Worm (Caenorhabditis elegans) whole organism, young adult: ENCODE measurements around the gene Y39A1A.10.

Experiments
- B0336.3 ChIP-seq: fragments of 200-800 bp; sonication (Bioruptor generic); IDR thresholded peaks from 2 replicates; pipeline ENCODE4 v1.3.6; 2022; ENCODE audit warnings: missing genetic modification characterization, missing compliant biosample characterization
- D2030.7 ChIP-seq: fragments of 200-800 bp; sonication (Bioruptor generic); IDR thresholded peaks from 2 replicates; pipeline ENCODE4 v1.3.6; 2022; ENCODE audit warnings: missing genetic modification reagents, missing genetic modification characterization, missing compliant biosample characterization
- F23B12.7 ChIP-seq: sonication (generic microtip); optimal IDR thresholded peaks from 2 replicates; lab custom pipeline; 2017; ENCODE audit warnings: missing genetic modification characterization, mild to moderate bottlenecking, missing compliant biosample characterization, antibody characterized with exemption, moderate library complexity; ENCODE audit not compliant: insufficient read depth
- F33H1.4 ChIP-seq: fragments of 200-800 bp; sonication (Bioruptor generic); IDR thresholded peaks from 2 replicates; pipeline ENCODE4 v1.3.6; 2022; ENCODE audit warnings: missing genetic modification reagents, missing genetic modification characterization, missing compliant biosample characterization
- F57A8.1 ChIP-seq: fragments of 200-800 bp; sonication (Bioruptor generic); optimal IDR thresholded peaks from 2 replicates; lab custom pipeline; 2018; ENCODE audit warnings: mild to moderate bottlenecking, missing genetic modification characterization, moderate library complexity, missing compliant biosample characterization
- F57C9.4 ChIP-seq: sonication (generic microtip); optimal IDR thresholded peaks from 2 replicates; lab custom pipeline; 2017; ENCODE audit warnings: mild to moderate bottlenecking, missing genetic modification characterization, missing compliant biosample characterization
- K12H6.12 ChIP-seq: fragments of 200-800 bp; sonication (Bioruptor generic); optimal IDR thresholded peaks from 2 replicates; lab custom pipeline; 2018; ENCODE audit warnings: mild to moderate bottlenecking, missing genetic modification characterization, missing compliant biosample characterization
- T26A5.8 ChIP-seq: sonication (generic microtip); optimal IDR thresholded peaks from 2 replicates; lab custom pipeline; 2016; ENCODE audit warnings: missing genetic modification characterization, missing compliant biosample characterization
- Y79H2A.3 ChIP-seq: fragments of 200-800 bp; sonication (Bioruptor generic); conservative IDR thresholded peaks from 2 replicates; pipeline ENCODE4 v1.3.6; 2022; ENCODE audit warnings: missing genetic modification reagents, missing genetic modification characterization, missing compliant biosample characterization
- attf-5 ChIP-seq: fragments of 200-800 bp; sonication (Bioruptor generic); optimal IDR thresholded peaks from 2 replicates; lab custom pipeline; 2018; ENCODE audit warnings: mild to moderate bottlenecking, missing genetic modification characterization, missing compliant biosample characterization
- bed-1 ChIP-seq: fragments of 200-800 bp; sonication (Bioruptor generic); IDR thresholded peaks from 2 replicates; pipeline ENCODE4 v1.3.6; 2022; ENCODE audit warnings: missing genetic modification reagents, missing genetic modification characterization, missing compliant biosample characterization
- cebp-1 ChIP-seq, 2 experiments: fragments of 200-800 bp in 1 of 2; sonication (Bioruptor generic) in 1 of 2; sonication (generic microtip) in 1 of 2; IDR thresholded peaks in 1 of 2; optimal IDR thresholded peaks in 1 of 2; 2 replicates each; pipeline versions ENCODE4 v1.3.6 to Lab custom; 2017 to 2022; ENCODE audit warnings: missing compliant biosample characterization in 2 of 2, missing genetic modification characterization in 2 of 2, mild to moderate bottlenecking in 1 of 2, missing genetic modification reagents in 1 of 2, moderate library complexity in 1 of 2
- ceh-100 ChIP-seq: fragments of 200-800 bp; sonication (Bioruptor generic); IDR thresholded peaks from 2 replicates; pipeline ENCODE4 v1.3.6; 2022; ENCODE audit warnings: missing genetic modification reagents, missing genetic modification characterization, missing compliant biosample characterization
- ceh-27 ChIP-seq: fragments of 200-800 bp; sonication (Bioruptor generic); optimal IDR thresholded peaks from 2 replicates; lab custom pipeline; 2018; ENCODE audit warnings: mild to moderate bottlenecking, missing genetic modification characterization, moderate library complexity, missing compliant biosample characterization
- die-1 ChIP-seq: sonication (generic microtip); optimal IDR thresholded peaks from 2 replicates; lab custom pipeline; 2016; ENCODE audit warnings: missing genotype, mild to moderate bottlenecking, missing genetic modification characterization, missing compliant biosample characterization
- egl-44 ChIP-seq: fragments of 200-800 bp; sonication (Bioruptor generic); IDR thresholded peaks from 2 replicates; pipeline ENCODE4 v1.3.6; 2022; ENCODE audit warnings: missing genetic modification reagents, missing genetic modification characterization, missing compliant biosample characterization
- hlh-12 ChIP-seq: sonication (generic microtip); optimal IDR thresholded peaks from 2 replicates; lab custom pipeline; 2016; ENCODE audit warnings: missing genetic modification characterization, missing compliant biosample characterization
- hmg-1.2 ChIP-seq: fragments of 200-800 bp; sonication (Bioruptor generic); IDR thresholded peaks from 2 replicates; pipeline ENCODE4 v1.3.6; 2022; ENCODE audit warnings: missing genetic modification reagents, missing genetic modification characterization, missing compliant biosample characterization
- hrde-1 ChIP-seq: sonication (generic microtip); optimal IDR thresholded peaks from 2 replicates; lab custom pipeline; 2016; ENCODE audit warnings: missing genetic modification characterization, mild to moderate bottlenecking, missing compliant biosample characterization, moderate library complexity, missing genotype, missing genetic modification reagents, borderline replicate concordance
- lin-40 ChIP-seq: sonication (generic microtip); optimal IDR thresholded peaks from 2 replicates; lab custom pipeline; 2016; ENCODE audit warnings: missing genetic modification characterization, mild to moderate bottlenecking, missing compliant biosample characterization, missing genotype, missing genetic modification reagents
- lin-54 ChIP-seq: fragments of 200-800 bp; sonication (Bioruptor generic); optimal IDR thresholded peaks from 2 replicates; lab custom pipeline; 2018; ENCODE audit warnings: mild to moderate bottlenecking, missing genetic modification characterization, missing compliant biosample characterization
- lsl-1 ChIP-seq: fragments of 200-800 bp; sonication (Bioruptor generic); optimal IDR thresholded peaks from 2 replicates; lab custom pipeline; 2018; ENCODE audit warnings: mild to moderate bottlenecking, missing genetic modification characterization, moderate library complexity, missing compliant biosample characterization
- mcd-1 ChIP-seq: fragments of 200-800 bp; sonication (Bioruptor generic); IDR thresholded peaks from 2 replicates; pipeline ENCODE4 v1.3.6; 2022; ENCODE audit warnings: missing genetic modification reagents, missing genetic modification characterization, missing compliant biosample characterization
- nhr-80 ChIP-seq: sonication (generic microtip); optimal IDR thresholded peaks from 2 replicates; lab custom pipeline; 2016; ENCODE audit warnings: missing genetic modification characterization, missing compliant biosample characterization
- pbrm-1 ChIP-seq: fragments of 200-800 bp; sonication (Bioruptor generic); IDR thresholded peaks from 2 replicates; pipeline ENCODE4 v1.3.6; 2022; ENCODE audit warnings: missing genetic modification reagents, missing genetic modification characterization, missing compliant biosample characterization
- pha-4 ChIP-seq: fragments of 150-350 bp; sonication (generic microtip); optimal IDR thresholded peaks from 2 replicates; lab custom pipeline; 2014; ENCODE audit warnings: missing biosample characterization, missing genetic modification reagents, missing genetic modification characterization
- rcor-1 ChIP-seq: fragments of 200-800 bp; sonication (Bioruptor generic); IDR thresholded peaks from 2 replicates; pipeline ENCODE4 v1.3.6; 2022; ENCODE audit warnings: missing genetic modification reagents, missing genetic modification characterization, missing compliant biosample characterization
- snpc-4 ChIP-seq, 5 experiments: fragments of 150-350 bp in 1 of 5; sonication (generic microtip) in 4 of 5; optimal IDR thresholded peaks; 2 replicates each; lab custom pipeline; 2014 to 2018; ENCODE audit warnings: missing genetic modification characterization in 5 of 5, missing biosample characterization in 3 of 5, antibody characterized with exemption in 2 of 5, mild to moderate bottlenecking in 2 of 5, missing compliant biosample characterization in 2 of 5, missing genotype in 2 of 5, moderate library complexity in 2 of 5, missing genetic modification reagents in 1 of 5
- tbp1 ChIP-seq: fragments of 200-800 bp; sonication (Bioruptor generic); optimal IDR thresholded peaks from 2 replicates; lab custom pipeline; 2018; ENCODE audit warnings: mild to moderate bottlenecking, missing genetic modification characterization, missing compliant biosample characterization
- unc-130 ChIP-seq: sonication (generic microtip); optimal IDR thresholded peaks from 2 replicates; lab custom pipeline; 2016; ENCODE audit warnings: missing genetic modification reagents, missing genetic modification characterization, missing compliant biosample characterization
- unc-62 ChIP-seq: fragments of 150-350 bp; optimal IDR thresholded peaks from 2 replicates; lab custom pipeline; 2014; ENCODE audit warnings: missing biosample characterization, missing genetic modification reagents, missing genetic modification characterization
- ztf-18 ChIP-seq: sonication (generic microtip); optimal IDR thresholded peaks from 2 replicates; lab custom pipeline; 2016; ENCODE audit warnings: missing genotype, mild to moderate bottlenecking, missing genetic modification characterization, missing compliant biosample characterization
- ztf-25 ChIP-seq: fragments of 200-800 bp; sonication (Bioruptor generic); IDR thresholded peaks from 2 replicates; pipeline ENCODE4 v1.3.6; 2022; ENCODE audit warnings: missing genetic modification reagents, missing genetic modification characterization, missing compliant biosample characterization

The Y39A1A.10 gene

ce11 chrIII:10595066-10595465 is 37.5 kb upstream of the Y39A1A.10 start, which contains the start of gene Y45F3A.9:
TSS of gene Y45F3A.9 (minus strand) at chrIII:10595166.
- TF ChIP-seq bed-1 (GFP tag; lab: Robert Waterston, UW), result no peak
- TF ChIP-seq unc-130 (GFP tag; lab: Kevin White, UChicago), result no peak
- no peak for TF ChIP-seq F57A8.1 (GFP tag; lab: Kevin White, UChicago)
- no peak for TF ChIP-seq unc-62 (GFP tag; lab: Kevin White, UChicago)
- TF ChIP-seq lin-40 (tag; lab: Kevin White, UChicago), result no peak
- no peak for TF ChIP-seq mcd-1 (GFP tag; lab: Robert Waterston, UW)
- no peak for TF ChIP-seq D2030.7 (GFP tag; lab: Robert Waterston, UW)
- no peak for TF ChIP-seq hrde-1 (tag; lab: Kevin White, UChicago)
- no peak for TF ChIP-seq Y79H2A.3

- TF ChIP-seq T26A5.8 (tag; lab: Kevin White, UChicago), result no peak
- no peak for TF ChIP-seq cebp-1 (GFP tag; IDR thresholded peaks at IDR 0.05; lab: Robert Waterston, UW)
- TF ChIP-seq cebp-1 (tag; optimal IDR thresholded peaks at IDR 0.05; lab: Kevin White, UChicago), result peak; percentile 14
Observed at ce11 chrIII:10596387-10596786, 36.1 kb upstream of the Y39A1A.10 start, which contains the start of gene Y39A1A.3. TSS of gene Y39A1A.3 (minus strand) at chrIII:10596487.

- TF ChIP-seq pbrm-1 (0 out of 2 replicates have a peak, but pooled peaks have one; percentile 26), pha-4 (tag; lab: Kevin White, UChicago) (peak; percentile 32), lin-40 (tag; lab: Kevin White, UChicago) (peak; percentile 56), F23B12.7 (peak; percentile 4), ztf-18 (tag; lab: Kevin White, UChicago) (peak; percentile 29), hmg-1.2 (GFP tag; lab: Robert Waterston, UW) (peak; percentile 49; the same call in 1 of the 2 replicates), die-1 (tag; lab: Kevin White, UChicago) (no peak), B0336.3 (0 out of 2 replicates have a peak, but pooled peaks have one; percentile 28), ceh-27 (no peak), lsl-1 (GFP tag; lab: Kevin White, UChicago) (no peak), F57C9.4 (no peak), snpc-4 (GFP tag; optimal IDR thresholded peaks at IDR 0.05; lab: Kevin White, UChicago) (no peak), snpc-4 (tag; optimal IDR thresholded peaks at IDR 0.05; lab: Kevin White, UChicago) (peak in 1 of 4 experiments; percentile 2), F33H1.4 (GFP tag; lab: Robert Waterston, UW) (no peak), cebp-1 (GFP tag; IDR thresholded peaks at IDR 0.05; lab: Robert Waterston, UW) (peak; percentile 59; the same call in 1 of the 2 replicates), cebp-1 (tag; optimal IDR thresholded peaks at IDR 0.05; lab: Kevin White, UChicago) (peak; percentile 92), attf-5 (GFP tag; lab: Kevin White, UChicago) (peak; percentile 89), rcor-1 (GFP tag; lab: Robert Waterston, UW) (peak; percentile 7; the same call in 1 of the 2 replicates), ztf-25 (GFP tag; lab: Robert Waterston, UW) (no peak), lin-54 (GFP tag; lab: Kevin White, UChicago) (peak; percentile 28), tbp1 (GFP tag; lab: Kevin White, UChicago) (peak; percentile 1), K12H6.12 (tag; lab: Kevin White, UChicago) (peak; percentile 29), egl-44 (GFP tag; lab: Robert Waterston, UW) (peak; percentile 32; the same call in 1 of the 2 replicates), hlh-12 (no peak), ceh-100 (GFP tag; lab: Robert Waterston, UW) (0 out of 2 replicates have a peak, but pooled peaks have one; percentile 9), nhr-80 (tag; lab: Kevin White, UChicago) (peak; percentile 70), mcd-1 (GFP tag; lab: Robert Waterston, UW) (peak; percentile 70)
Observed at ce11 chrIII:10599699-10600098, 32.8 kb upstream of the Y39A1A.10 start.
